Worm (Caenorhabditis elegans) whole organism, mixed stage, embryonic: ENCODE measurements around the gene H40L08.2.
A peak's percentile ranks its signal among the peaks of the same experiment; 100 is the strongest.

Source experiments
- bed-3 ChIP-seq: fragments of 200-800 bp; sonication (Bioruptor generic); optimal IDR thresholded peaks from 3 replicates; lab custom pipeline; 2018; ENCODE audit warnings: mild to moderate bottlenecking, missing genetic modification characterization, moderate library complexity, missing compliant biosample characterization
- blmp-1 ChIP-seq: fragments of 150-350 bp; optimal IDR thresholded peaks from 2 replicates; lab custom pipeline; 2014; ENCODE audit warnings: missing biosample characterization, missing genetic modification characterization
- ceh-39 ChIP-seq: fragments of 150-350 bp; optimal IDR thresholded peaks from 2 replicates; lab custom pipeline; 2014; ENCODE audit warnings: missing biosample characterization, missing genetic modification characterization
- ces-1 ChIP-seq: fragments of 150-350 bp; optimal IDR thresholded peaks from 2 replicates; lab custom pipeline; 2014; ENCODE audit warnings: missing biosample characterization, missing genetic modification reagents, missing genetic modification characterization
- cnd-1 ChIP-seq: fragments of 200-800 bp; sonication (Bioruptor generic); optimal IDR thresholded peaks from 2 replicates; lab custom pipeline; 2018; ENCODE audit warnings: mild to moderate bottlenecking, missing genetic modification characterization, missing compliant biosample characterization
- drap-1 ChIP-seq: fragments of 200-800 bp; sonication (Bioruptor generic); optimal IDR thresholded peaks from 3 replicates; lab custom pipeline; 2018; ENCODE audit warnings: mild to moderate bottlenecking, missing genetic modification characterization, missing compliant biosample characterization
- elt-1 ChIP-seq: sonication (generic microtip); optimal IDR thresholded peaks from 2 replicates; lab custom pipeline; 2017; ENCODE audit warnings: missing genetic modification characterization, mild to moderate bottlenecking, missing compliant biosample characterization, antibody characterized with exemption, moderate library complexity, borderline replicate concordance; ENCODE audit not compliant: insufficient read depth
- elt-3 ChIP-seq: fragments of 150-350 bp; optimal IDR thresholded peaks from 2 replicates; lab custom pipeline; 2014; ENCODE audit warnings: missing biosample characterization, missing genetic modification characterization
- flh-1 ChIP-seq: fragments of 200-800 bp; sonication (Bioruptor generic); optimal IDR thresholded peaks from 2 replicates; lab custom pipeline; 2018; ENCODE audit warnings: mild to moderate bottlenecking, missing genetic modification characterization, moderate library complexity, missing compliant biosample characterization
- ham-2 ChIP-seq: fragments of 200-800 bp; sonication (Bioruptor generic); optimal IDR thresholded peaks from 2 replicates; lab custom pipeline; 2018; ENCODE audit warnings: mild to moderate bottlenecking, missing genetic modification characterization, missing compliant biosample characterization
- hlh-1 ChIP-seq: fragments of 150-350 bp; optimal IDR thresholded peaks from 2 replicates; lab custom pipeline; 2014; ENCODE audit warnings: missing biosample characterization, missing genetic modification reagents, missing genetic modification characterization
- lin-13 ChIP-seq: fragments of 150-350 bp; optimal IDR thresholded peaks from 2 replicates; lab custom pipeline; 2014; ENCODE audit warnings: missing biosample characterization, missing genetic modification characterization
- lin-32 ChIP-seq: fragments of 200-800 bp; sonication (Bioruptor generic); optimal IDR thresholded peaks from 2 replicates; lab custom pipeline; 2018; ENCODE audit warnings: mild to moderate bottlenecking, missing genetic modification characterization, missing compliant biosample characterization
- mab-5 ChIP-seq: fragments of 150-350 bp; optimal IDR thresholded peaks from 2 replicates; lab custom pipeline; 2014; ENCODE audit warnings: missing biosample characterization, missing genetic modification characterization
- mep-1 ChIP-seq: fragments of 150-350 bp; optimal IDR thresholded peaks from 2 replicates; lab custom pipeline; 2017; ENCODE audit warnings: missing biosample characterization, missing genetic modification reagents, missing genetic modification characterization, inconsistent platforms
- mls-2 ChIP-seq: sonication (generic microtip); optimal IDR thresholded peaks from 2 replicates; lab custom pipeline; 2016; ENCODE audit warnings: mild to moderate bottlenecking, missing genetic modification characterization, moderate library complexity, missing compliant biosample characterization
- nhr-12 ChIP-seq: fragments of 150-350 bp; optimal IDR thresholded peaks from 2 replicates; lab custom pipeline; 2014; ENCODE audit warnings: missing biosample characterization, missing genetic modification characterization
- nhr-2 ChIP-seq: fragments of 150-350 bp; optimal IDR thresholded peaks from 2 replicates; lab custom pipeline; 2014; ENCODE audit warnings: missing biosample characterization, missing genetic modification characterization
- nhr-237 ChIP-seq: fragments of 150-350 bp; optimal IDR thresholded peaks from 2 replicates; lab custom pipeline; 2014; ENCODE audit warnings: missing biosample characterization, missing genetic modification characterization
- nhr-28 ChIP-seq: fragments of 150-350 bp; optimal IDR thresholded peaks from 2 replicates; lab custom pipeline; 2014; ENCODE audit warnings: missing biosample characterization, missing genetic modification characterization
- nhr-76 ChIP-seq: sonication (generic microtip); optimal IDR thresholded peaks from 2 replicates; lab custom pipeline; 2017; ENCODE audit warnings: missing biosample characterization, missing genetic modification characterization
- pha-4 ChIP-seq: fragments of 150-350 bp; optimal IDR thresholded peaks from 2 replicates; lab custom pipeline; 2018; ENCODE audit warnings: missing biosample characterization, missing genetic modification reagents, missing genetic modification characterization
- sem-2 ChIP-seq: fragments of 200-800 bp; sonication (Bioruptor generic); optimal IDR thresholded peaks from 2 replicates; lab custom pipeline; 2018; ENCODE audit warnings: mild to moderate bottlenecking, missing genetic modification characterization, missing compliant biosample characterization
- snpc-4 ChIP-seq: fragments of 150-350 bp; optimal IDR thresholded peaks from 2 replicates; lab custom pipeline; 2014; ENCODE audit warnings: missing biosample characterization, missing genetic modification characterization
- sptf-1 ChIP-seq: sonication (generic microtip); optimal IDR thresholded peaks from 2 replicates; lab custom pipeline; 2017; ENCODE audit warnings: mild to moderate bottlenecking, missing genetic modification characterization, moderate library complexity, missing compliant biosample characterization
- tbx-8 ChIP-seq: fragments of 200-800 bp; sonication (Bioruptor generic); optimal IDR thresholded peaks from 2 replicates; lab custom pipeline; 2018; ENCODE audit warnings: mild to moderate bottlenecking, missing genetic modification characterization, moderate library complexity, missing compliant biosample characterization
- unc-120 ChIP-seq: sonication (generic microtip); optimal IDR thresholded peaks from 2 replicates; lab custom pipeline; 2017; ENCODE audit warnings: missing genetic modification characterization, missing compliant biosample characterization; ENCODE audit not compliant: poor library complexity, severe bottlenecking
- unc-39 ChIP-seq: fragments of 150-350 bp; optimal IDR thresholded peaks from 2 replicates; lab custom pipeline; 2014; ENCODE audit warnings: missing biosample characterization, missing genetic modification characterization
- unc-62 ChIP-seq: fragments of 150-350 bp; optimal IDR thresholded peaks from 2 replicates; lab custom pipeline; 2014; ENCODE audit warnings: missing biosample characterization, missing genetic modification reagents, missing genetic modification characterization
- ztf-11 ChIP-seq: fragments of 150-350 bp; optimal IDR thresholded peaks from 2 replicates; lab custom pipeline; 2014; ENCODE audit warnings: missing biosample characterization, missing genetic modification characterization

The H40L08.2 gene

ce11 chrX:15076042-15076565, 1.4 kb downstream of the H40L08.2 start, which contains the start of the genes H40L08.3 and H40L08.9:
H40L08.3 (minus strand) TSS chrX:15076092.
H40L08.9 (minus strand) TSS chrX:15076480.
- TF ChIP-seq elt-1 (tag; lab: Kevin White, UChicago) (peak; percentile 27), nhr-28 (tag; lab: Kevin White, UChicago) (no peak), snpc-4 (tag; lab: Kevin White, UChicago) (no peak), drap-1 (no peak), elt-3 (tag; lab: Kevin White, UChicago) (no peak), nhr-12 (tag; lab: Kevin White, UChicago) (no peak), lin-13 (tag; lab: Kevin White, UChicago) (no peak), ham-2 (GFP tag; lab: Kevin White, UChicago) (no peak), unc-62 (GFP tag; lab: Kevin White, UChicago) (peak; percentile 14), unc-120 (no peak)

- TF ChIP-seq unc-39 (tag; lab: Kevin White, UChicago) (no peak), lin-32 (GFP tag; lab: Kevin White, UChicago) (no peak), mab-5 (tag; lab: Kevin White, UChicago) (no peak), nhr-28 (tag; lab: Kevin White, UChicago) (no peak), pha-4 (tag; lab: Kevin White, UChicago) (no peak), nhr-237 (tag; lab: Kevin White, UChicago) (no peak), mep-1 (tag; lab: Kevin White, UChicago) (no peak), cnd-1 (tag; lab: Kevin White, UChicago) (no peak)
Measured at ce11 chrX:15075170-15075569, 2.4 kb downstream of the H40L08.2 start.

- no peak for TF ChIP-seq unc-39 (tag; lab: Kevin White, UChicago)
Measured at ce11 chrX:15073479-15073878, 4.1 kb downstream of the H40L08.2 start.

- no peak for TF ChIP-seq nhr-2 (tag; lab: Kevin White, UChicago)
- no peak for TF ChIP-seq sptf-1 (tag; lab: Kevin White, UChicago)
- no peak for TF ChIP-seq drap-1
- no peak for TF ChIP-seq bed-3 (GFP tag; lab: Kevin White, UChicago)
- no peak for TF ChIP-seq elt-1 (tag; lab: Kevin White, UChicago)
- TF ChIP-seq ceh-39 (tag; lab: Kevin White, UChicago) = no peak
- no peak for TF ChIP-seq ztf-11 (tag; lab: Kevin White, UChicago)
- no peak for TF ChIP-seq nhr-76 (tag; lab: Kevin White, UChicago)
- TF ChIP-seq pha-4 (tag; lab: Kevin White, UChicago) = no peak
- TF ChIP-seq sem-2 (GFP tag; lab: Kevin White, UChicago) = no peak
- TF ChIP-seq hlh-1 = no peak
- no peak for TF ChIP-seq tbx-8 (GFP tag; lab: Kevin White, UChicago)
- no peak for TF ChIP-seq nhr-12 (tag; lab: Kevin White, UChicago)
- TF ChIP-seq unc-120 = no peak
Measured at ce11 chrX:15072877-15073276, 4.7 kb downstream of the H40L08.2 start.

ce11 chrX:15070137-15070536, 7.4 kb downstream of the H40L08.2 start:
- TF ChIP-seq unc-120 (no peak), elt-1 (tag; lab: Kevin White, UChicago) (no peak), hlh-1 (no peak), sem-2 (GFP tag; lab: Kevin White, UChicago) (no peak), drap-1 (no peak), bed-3 (GFP tag; lab: Kevin White, UChicago) (no peak), nhr-12 (tag; lab: Kevin White, UChicago) (no peak), nhr-237 (tag; lab: Kevin White, UChicago) (no peak), sptf-1 (tag; lab: Kevin White, UChicago) (no peak), mls-2 (tag; lab: Kevin White, UChicago) (no peak), ceh-39 (tag; lab: Kevin White, UChicago) (no peak), tbx-8 (GFP tag; lab: Kevin White, UChicago) (no peak), lin-13 (tag; lab: Kevin White, UChicago) (no peak), flh-1 (GFP tag; lab: Kevin White, UChicago) (no peak), snpc-4 (tag; lab: Kevin White, UChicago) (no peak), blmp-1 (no peak), nhr-2 (tag; lab: Kevin White, UChicago) (no peak), ces-1 (GFP tag; lab: Kevin White, UChicago) (no peak)
